Fruit fly (Drosophila melanogaster) whole organism: ENCODE results near the gene AsnRS.

Experiments
- CG8478 ChIP-seq: fragments of >200 bp; optimal IDR thresholded peaks from 2 replicates; lab custom pipeline; 2018; ENCODE audit warnings: inconsistent platforms
- Dll ChIP-seq: fragments of >200 bp; optimal IDR thresholded peaks from 2 replicates; lab custom pipeline; 2017
- EcR ChIP-seq, 2 experiments: fragments of >200 bp; optimal IDR thresholded peaks; 2 replicates each; lab custom pipeline; 2017; ENCODE audit warnings: missing biosample characterization in 2 of 2, missing genetic modification characterization in 2 of 2, missing genetic modification reagents in 2 of 2
- pan ChIP-seq: fragments of >200 bp; optimal IDR thresholded peaks from 2 replicates; lab custom pipeline; 2017
- psq ChIP-seq: fragments of >200 bp; optimal IDR thresholded peaks from 2 replicates; lab custom pipeline; 2017
- usp ChIP-seq: fragments of >200 bp; optimal IDR thresholded peaks from 2 replicates; lab custom pipeline; 2017; ENCODE audit warnings: missing biosample characterization, missing genetic modification characterization, mixed read lengths

The AsnRS gene

DNA sequence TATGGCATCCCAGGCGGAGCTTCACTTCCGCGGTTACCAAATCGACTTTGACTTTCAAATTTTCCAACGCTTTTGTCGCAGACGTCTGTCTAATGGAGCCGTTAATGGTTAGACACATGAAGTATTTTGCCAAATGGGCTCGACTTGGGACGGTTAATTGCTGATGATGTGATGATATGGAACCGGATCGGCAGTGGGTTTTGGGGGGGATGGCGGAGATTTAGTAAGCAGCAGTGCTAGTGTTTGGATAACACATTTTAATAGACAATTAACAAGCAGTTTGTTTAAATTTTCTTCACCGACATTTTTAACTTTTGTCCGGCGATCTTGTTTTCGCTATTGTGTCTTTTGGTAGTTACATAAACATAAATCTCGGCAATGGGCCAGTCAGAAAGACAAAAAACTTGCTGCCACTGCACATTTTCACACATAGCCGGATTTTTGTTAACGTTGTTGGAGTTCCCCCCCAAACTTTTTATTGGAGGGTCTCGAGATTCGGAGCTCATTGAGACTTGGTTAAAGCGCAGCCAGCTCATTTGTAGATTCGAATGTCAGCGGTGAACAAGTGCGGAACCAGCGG, 22.0 kb downstream of the AsnRS start, which contains the start of gene amd:
Gene amd (plus strand): TSS at position 530 of the 580 bp plus-strand sequence.
- TF ChIP-seq EcR (GFP tag; optimal IDR thresholded peaks at IDR 0.05; lab: Kevin White, UChicago) (no peak), pan (no peak), CG8478 (lab: Kevin White, UChicago) (no peak), psq (no peak), usp (GFP tag; lab: Kevin White, UChicago) (no peak), Dll (lab: Kevin White, UChicago) (no peak)

dm6 chr2L:19108377-19108876, 23.3 kb downstream of the AsnRS start, which contains the start of gene Lim3:
Lim3 (minus strand) TSS chr2L:19108427.
- TF ChIP-seq EcR (GFP tag; optimal IDR thresholded peaks at IDR 0.05; lab: Kevin White, UChicago) (no peak), psq (no peak), Dll (lab: Kevin White, UChicago) (no peak), CG8478 (lab: Kevin White, UChicago) (no peak), usp (GFP tag; lab: Kevin White, UChicago) (no peak), pan (no peak)

dm6 chr2L:19106235-19106634, 25.5 kb downstream of the AsnRS start:
- TF ChIP-seq EcR (GFP tag; optimal IDR thresholded peaks at IDR 0.05; lab: Kevin White, UChicago) (no peak), psq (no peak), pan (no peak), usp (GFP tag; lab: Kevin White, UChicago) (no peak), CG8478 (lab: Kevin White, UChicago) (no peak), Dll (lab: Kevin White, UChicago) (no peak)

- TF ChIP-seq pan (no peak), EcR (GFP tag; optimal IDR thresholded peaks at IDR 0.05; lab: Kevin White, UChicago) (no peak), Dll (lab: Kevin White, UChicago) (no peak), CG8478 (lab: Kevin White, UChicago) (no peak), psq (no peak), usp (GFP tag; lab: Kevin White, UChicago) (no peak)
These were observed 27.4 kb downstream of the AsnRS start for dm6 chr2L:19104383-19104782.

- TF ChIP-seq usp (GFP tag; lab: Kevin White, UChicago) (no peak), Dll (lab: Kevin White, UChicago) (no peak), pan (no peak), CG8478 (lab: Kevin White, UChicago) (no peak), psq (no peak), EcR (GFP tag; optimal IDR thresholded peaks at IDR 0.05; lab: Kevin White, UChicago) (no peak)
These were observed 28.4 kb downstream of the AsnRS start for dm6 chr2L:19103176-19103921.

dm6 chr2L:19101744-19102143, 30.0 kb downstream of the AsnRS start, which contains the start of the genes CG17344 and CG43731:
CG17344 (plus strand) TSS chr2L:19102044.
CG43731 (plus strand) TSS chr2L:19102044.
- TF ChIP-seq Dll (lab: Kevin White, UChicago) (no peak), psq (no peak), EcR (GFP tag; optimal IDR thresholded peaks at IDR 0.05; lab: Kevin White, UChicago) (no peak), pan (no peak)

- TF ChIP-seq EcR (GFP tag; optimal IDR thresholded peaks at IDR 0.05; lab: Kevin White, UChicago) = no peak
- TF ChIP-seq CG8478 (lab: Kevin White, UChicago) = no peak
- no peak for TF ChIP-seq pan
These were observed 33.1 kb downstream of the AsnRS start for dm6 chr2L:19098668-19099067.

DNA sequence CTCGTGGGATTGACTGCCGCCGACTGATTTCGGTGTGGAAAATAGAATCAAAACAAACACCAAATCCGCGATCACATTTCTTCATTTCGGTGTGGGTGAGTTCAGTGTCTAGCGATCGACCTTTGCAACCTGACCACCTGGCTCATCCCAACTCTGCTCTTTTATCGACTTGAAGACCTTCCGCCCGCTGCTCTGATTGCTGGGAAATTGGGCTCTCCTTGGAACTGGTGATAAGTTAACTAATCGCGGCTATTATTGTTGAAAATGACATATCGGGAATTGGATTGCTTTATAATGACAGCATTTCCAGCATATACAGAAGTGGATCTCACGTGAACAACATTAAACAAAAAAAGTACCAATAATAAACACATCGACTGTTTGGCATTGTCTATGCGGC, 34.4 kb downstream of the AsnRS start:
- TF ChIP-seq psq = no peak
- no peak for TF ChIP-seq pan
- no peak for TF ChIP-seq usp (GFP tag; lab: Kevin White, UChicago)
- no peak for TF ChIP-seq EcR (GFP tag; optimal IDR thresholded peaks at IDR 0.05; lab: Kevin White, UChicago)

DNA sequence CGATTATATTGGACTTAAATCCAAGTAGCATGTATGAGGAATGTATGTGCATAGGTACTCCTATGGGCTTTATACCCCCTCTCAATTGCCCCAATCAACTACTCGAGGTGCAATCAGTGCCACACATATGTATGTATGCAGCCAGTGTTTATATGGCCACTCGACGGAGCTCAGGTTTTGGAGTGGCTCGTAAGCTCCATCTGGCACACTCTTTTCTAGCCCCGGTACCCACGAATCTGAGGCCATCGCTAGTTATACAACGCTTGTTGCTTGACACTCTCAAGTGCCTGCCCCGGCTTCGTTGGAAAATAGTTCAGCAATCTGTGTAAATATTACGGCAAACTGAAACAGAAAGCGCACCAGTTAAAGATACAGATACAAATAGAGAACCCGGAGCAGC, 35.4 kb downstream of the AsnRS start:
- TF ChIP-seq psq = no peak
- TF ChIP-seq EcR (GFP tag; optimal IDR thresholded peaks at IDR 0.05; lab: Kevin White, UChicago) = no peak
- TF ChIP-seq CG8478 (lab: Kevin White, UChicago) = no peak
- no peak for TF ChIP-seq usp (GFP tag; lab: Kevin White, UChicago)
- no peak for TF ChIP-seq pan
- no peak for TF ChIP-seq Dll (lab: Kevin White, UChicago)

dm6 chr2L:19093868-19094267, 37.9 kb downstream of the AsnRS start:
- TF ChIP-seq EcR (GFP tag; optimal IDR thresholded peaks at IDR 0.05; lab: Kevin White, UChicago) = no peak
- no peak for TF ChIP-seq Dll (lab: Kevin White, UChicago)
- no peak for TF ChIP-seq CG8478 (lab: Kevin White, UChicago)
- no peak for TF ChIP-seq psq
- TF ChIP-seq pan = no peak
- no peak for TF ChIP-seq usp (GFP tag; lab: Kevin White, UChicago)

dm6 chr2L:19089385-19089784, 42.4 kb downstream of the AsnRS start:
- TF ChIP-seq usp (GFP tag; lab: Kevin White, UChicago) = no peak
- no peak for TF ChIP-seq CG8478 (lab: Kevin White, UChicago)
- no peak for TF ChIP-seq EcR (GFP tag; optimal IDR thresholded peaks at IDR 0.05; lab: Kevin White, UChicago)
- no peak for TF ChIP-seq Dll (lab: Kevin White, UChicago)
- TF ChIP-seq psq = no peak
- no peak for TF ChIP-seq pan

DNA sequence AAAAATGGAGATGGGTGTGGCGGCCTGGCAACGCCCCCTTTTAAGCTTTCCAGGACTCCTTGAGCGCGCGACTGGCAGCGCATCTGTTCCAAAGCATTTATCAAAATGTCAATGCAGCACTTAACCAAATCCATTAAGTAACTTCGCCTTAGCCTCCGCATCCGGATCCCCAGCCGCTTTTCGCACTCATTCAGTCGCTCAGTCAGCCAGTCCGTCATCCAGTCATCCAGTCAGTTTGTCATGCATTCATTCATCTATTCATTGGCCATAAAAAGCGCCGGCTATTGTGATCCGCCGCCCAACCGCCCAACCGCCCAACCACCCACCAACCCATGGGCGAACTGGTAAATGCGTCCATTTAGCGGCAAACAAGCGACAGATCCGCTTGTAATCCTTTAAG, 42.9 kb downstream of the AsnRS start:
- TF ChIP-seq psq = no peak
- TF ChIP-seq pan = no peak
- TF ChIP-seq EcR (GFP tag; optimal IDR thresholded peaks at IDR 0.05; lab: Kevin White, UChicago) = no peak
- TF ChIP-seq CG8478 (lab: Kevin White, UChicago) = no peak
- TF ChIP-seq usp (GFP tag; lab: Kevin White, UChicago) = no peak
- TF ChIP-seq Dll (lab: Kevin White, UChicago) = no peak
